Worm (Caenorhabditis elegans) whole organism, young adult: ENCODE data around the gene unc-78.

ENCODE experiments used
- B0019.2 ChIP-seq: fragments of 200-800 bp; sonication (Bioruptor generic); conservative IDR thresholded peaks from 2 replicates; pipeline ENCODE4 v1.3.6; 2022; ENCODE audit warnings: missing genetic modification reagents, missing genetic modification characterization, missing compliant biosample characterization
- F55B11.4 ChIP-seq: sonication (generic microtip); optimal IDR thresholded peaks from 2 replicates; lab custom pipeline; 2016; ENCODE audit warnings: missing compliant biosample characterization, missing genetic modification characterization, borderline replicate concordance; ENCODE audit not compliant: insufficient read depth
- K11D2.4 ChIP-seq: fragments of 200-800 bp; sonication (Bioruptor generic); IDR thresholded peaks from 2 replicates; pipeline ENCODE4 v1.3.6; 2022; ENCODE audit warnings: missing genetic modification reagents, missing genetic modification characterization, missing compliant biosample characterization
- T07F8.4 ChIP-seq: sonication (generic microtip); optimal IDR thresholded peaks from 2 replicates; lab custom pipeline; 2016; ENCODE audit warnings: mild to moderate bottlenecking, missing genetic modification characterization, moderate library complexity, missing compliant biosample characterization
- T26A5.8 ChIP-seq: sonication (generic microtip); optimal IDR thresholded peaks from 2 replicates; lab custom pipeline; 2016; ENCODE audit warnings: missing genetic modification characterization, missing compliant biosample characterization
- Y53G8AR.9 ChIP-seq: fragments of 200-800 bp; sonication (Bioruptor generic); conservative IDR thresholded peaks from 2 replicates; pipeline ENCODE4 v1.3.6; 2022; ENCODE audit warnings: missing genetic modification reagents, missing genetic modification characterization, missing compliant biosample characterization
- ZK185.1 ChIP-seq: sonication (generic microtip); optimal IDR thresholded peaks from 2 replicates; lab custom pipeline; 2016; ENCODE audit warnings: mild to moderate bottlenecking, missing genetic modification characterization, missing compliant biosample characterization; ENCODE audit not compliant: poor library complexity, severe bottlenecking
- atf-7 ChIP-seq: sonication (generic microtip); optimal IDR thresholded peaks from 2 replicates; lab custom pipeline; 2017; ENCODE audit warnings: mild to moderate bottlenecking, missing genetic modification characterization, missing compliant biosample characterization
- athp-1 ChIP-seq: sonication (generic microtip); optimal IDR thresholded peaks from 2 replicates; lab custom pipeline; 2017; ENCODE audit warnings: mild to moderate bottlenecking, missing genetic modification characterization, missing compliant biosample characterization
- bed-1 ChIP-seq: fragments of 200-800 bp; sonication (Bioruptor generic); IDR thresholded peaks from 2 replicates; pipeline ENCODE4 v1.3.6; 2022; ENCODE audit warnings: missing genetic modification reagents, missing genetic modification characterization, missing compliant biosample characterization
- ceh-27 ChIP-seq: fragments of 200-800 bp; sonication (Bioruptor generic); optimal IDR thresholded peaks from 2 replicates; lab custom pipeline; 2018; ENCODE audit warnings: mild to moderate bottlenecking, missing genetic modification characterization, moderate library complexity, missing compliant biosample characterization
- ceh-40 ChIP-seq: fragments of 200-800 bp; sonication (Bioruptor generic); IDR thresholded peaks from 2 replicates; pipeline ENCODE4 v1.3.6; 2022; ENCODE audit warnings: missing genetic modification characterization, missing compliant biosample characterization
- ceh-58 ChIP-seq: fragments of 200-800 bp; sonication (Bioruptor generic); IDR thresholded peaks from 2 replicates; pipeline ENCODE4 v1.3.6; 2022; ENCODE audit warnings: missing genetic modification characterization, missing compliant biosample characterization
- egl-44 ChIP-seq: fragments of 200-800 bp; sonication (Bioruptor generic); IDR thresholded peaks from 2 replicates; pipeline ENCODE4 v1.3.6; 2022; ENCODE audit warnings: missing genetic modification reagents, missing genetic modification characterization, missing compliant biosample characterization
- ets-4 ChIP-seq: fragments of 200-800 bp; sonication (Bioruptor generic); optimal IDR thresholded peaks from 2 replicates; lab custom pipeline; 2018; ENCODE audit warnings: mild to moderate bottlenecking, missing genetic modification characterization, missing compliant biosample characterization
- nfyb-1 ChIP-seq: fragments of 200-800 bp; sonication (Bioruptor generic); IDR thresholded peaks from 2 replicates; pipeline ENCODE4 v1.3.6; 2022; ENCODE audit warnings: missing genetic modification reagents, missing genetic modification characterization, missing compliant biosample characterization
- nhr-179 ChIP-seq: sonication (generic microtip); optimal IDR thresholded peaks from 2 replicates; lab custom pipeline; 2016; ENCODE audit warnings: mild to moderate bottlenecking, missing genetic modification characterization, missing compliant biosample characterization
- nhr-27 ChIP-seq: fragments of 200-800 bp; sonication (Bioruptor generic); optimal IDR thresholded peaks from 2 replicates; lab custom pipeline; 2018; ENCODE audit warnings: mild to moderate bottlenecking, missing genetic modification characterization, moderate library complexity, missing compliant biosample characterization
- nhr-80 ChIP-seq: sonication (generic microtip); optimal IDR thresholded peaks from 2 replicates; lab custom pipeline; 2016; ENCODE audit warnings: missing genetic modification characterization, missing compliant biosample characterization
- rec-8 ChIP-seq, 2 experiments: sonication (generic microtip); optimal IDR thresholded peaks; 2 replicates each; lab custom pipeline; 2016; ENCODE audit warnings: mild to moderate bottlenecking in 2 of 2, missing genetic modification characterization in 2 of 2, missing genetic modification reagents in 2 of 2, missing genotype in 2 of 2, missing biosample characterization in 1 of 2, missing compliant biosample characterization in 1 of 2, moderate library complexity in 1 of 2
- unc-62 ChIP-seq: fragments of 150-350 bp; optimal IDR thresholded peaks from 2 replicates; lab custom pipeline; 2014; ENCODE audit warnings: missing biosample characterization, missing genetic modification reagents, missing genetic modification characterization
- ztf-25 ChIP-seq: fragments of 200-800 bp; sonication (Bioruptor generic); IDR thresholded peaks from 2 replicates; pipeline ENCODE4 v1.3.6; 2022; ENCODE audit warnings: missing genetic modification reagents, missing genetic modification characterization, missing compliant biosample characterization
- ztf-28 ChIP-seq: fragments of 200-800 bp; sonication (Bioruptor generic); IDR thresholded peaks from 2 replicates; pipeline ENCODE4 v1.3.6; 2022; ENCODE audit warnings: missing genetic modification reagents, missing genetic modification characterization, missing compliant biosample characterization
- ztf-6 ChIP-seq: fragments of 200-800 bp; sonication (Bioruptor generic); IDR thresholded peaks from 2 replicates; pipeline ENCODE4 v1.3.6; 2022; ENCODE audit warnings: missing genetic modification reagents, missing genetic modification characterization, missing compliant biosample characterization

unc-78 gene

ce11 chrX:3371264-3371663 lies 40.2 kb downstream of the unc-78 start (continued):
- TF ChIP-seq ZK185.1 (peak; percentile 83), nhr-27 (tag; lab: Kevin White, UChicago) (peak; percentile 48)

DNA sequence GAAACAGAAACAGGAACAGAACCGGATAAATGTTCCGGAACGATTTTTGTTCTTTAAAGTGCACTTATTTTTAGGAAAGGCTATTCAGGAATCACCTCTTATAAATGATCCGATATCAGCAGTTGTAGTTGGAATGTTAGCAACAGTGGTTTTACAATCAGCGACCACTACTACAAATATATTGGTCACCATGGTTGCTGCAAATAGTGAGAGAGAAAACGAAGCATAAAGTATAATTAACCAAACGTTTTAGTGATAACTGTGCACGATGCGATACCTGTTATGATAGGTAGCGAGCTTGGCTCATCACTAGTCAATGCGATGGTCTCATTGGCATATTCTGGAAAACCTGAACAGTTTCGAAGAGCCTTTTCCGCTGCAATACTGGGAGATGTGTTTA lies 42.0 kb downstream of the unc-78 start:
- TF ChIP-seq egl-44 (GFP tag; lab: Robert Waterston, UW), result no peak
- no peak for TF ChIP-seq K11D2.4 (GFP tag; lab: Robert Waterston, UW)
- no peak for TF ChIP-seq T07F8.4
- TF ChIP-seq, all 124 proteins: peak for 0

DNA sequence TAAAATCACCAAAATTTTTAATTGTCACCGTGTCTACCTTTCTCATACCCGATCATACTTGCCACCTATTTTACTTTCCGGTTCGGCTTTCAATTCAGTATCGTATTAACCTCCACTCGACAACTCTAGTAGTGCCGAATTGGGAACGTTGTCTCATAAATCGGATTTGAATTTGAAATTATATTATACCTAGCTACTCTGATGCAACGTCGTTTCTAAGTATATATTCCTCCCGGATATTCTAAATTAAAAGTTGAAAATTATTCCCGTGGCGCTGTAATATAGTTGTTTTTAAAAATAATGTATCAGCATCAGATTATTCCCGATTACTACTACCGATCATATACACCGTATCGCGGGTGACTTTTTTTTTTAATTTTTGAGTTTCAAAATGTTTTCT lies 42.8 kb downstream of the unc-78 start, which contains the start of gene ZK563.2:
Gene ZK563.2 (plus strand): TSS at position 301 of the 400 bp plus-strand sequence.
- no peak for TF ChIP-seq ceh-58 (GFP tag; lab: Robert Waterston, UW)
- TF ChIP-seq nfyb-1, result no peak
- no peak for TF ChIP-seq bed-1
- no peak for TF ChIP-seq ceh-27
- no peak for TF ChIP-seq ets-4 (GFP tag; lab: Kevin White, UChicago)
- no peak for TF ChIP-seq atf-7
- TF ChIP-seq rec-8 (tag; optimal IDR thresholded peaks at IDR 0.05; lab: Kevin White, UChicago), result no peak
- TF ChIP-seq nhr-179 (tag; lab: Kevin White, UChicago), result no peak
- no peak for TF ChIP-seq T26A5.8 (tag; lab: Kevin White, UChicago)
- TF ChIP-seq, all 124 proteins: peak for 0

- no peak for TF ChIP-seq ceh-58 (GFP tag; lab: Robert Waterston, UW)
- TF ChIP-seq ztf-28, result no peak
- 0 out of 2 replicates have a peak, but pooled peaks have one; percentile 40 for TF ChIP-seq bed-1
Measured at ce11 chrX:3366782-3367181, 44.6 kb downstream of the unc-78 start.

DNA sequence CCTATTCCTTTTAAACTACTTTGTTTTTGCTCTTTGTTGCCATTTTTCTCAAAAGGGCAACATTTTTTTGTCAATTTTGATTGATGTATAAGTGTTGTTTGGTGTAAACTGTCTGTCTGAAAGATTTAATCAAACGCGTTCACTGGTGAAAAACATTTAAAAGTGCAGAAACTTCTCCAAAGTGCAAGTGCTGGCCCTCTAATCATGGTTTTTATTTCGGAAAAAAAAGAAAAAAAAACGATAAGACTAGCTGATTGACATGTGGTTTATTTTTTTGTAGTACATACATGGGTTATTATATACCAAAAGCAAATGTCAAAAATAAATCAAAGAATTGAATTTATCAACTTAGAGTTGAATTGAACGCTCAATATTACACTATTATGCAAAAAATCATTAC lies 49.0 kb downstream of the unc-78 start, which contains the start of gene dhs-26:
Gene dhs-26 (minus strand): TSS at position 116 of the 400 bp plus-strand sequence.
- no peak for TF ChIP-seq ztf-25 (GFP tag; lab: Robert Waterston, UW)
- no peak for TF ChIP-seq Y53G8AR.9 (GFP tag; lab: Robert Waterston, UW)
- TF ChIP-seq nhr-80, result peak; percentile 82
- TF ChIP-seq unc-62 (GFP tag; lab: Kevin White, UChicago), result peak; percentile 21
- no peak for TF ChIP-seq B0019.2 (GFP tag; lab: Robert Waterston, UW)
- no peak for TF ChIP-seq ceh-40 (GFP tag; lab: Robert Waterston, UW)
- no peak for TF ChIP-seq athp-1
- TF ChIP-seq ztf-6, result no peak
- no peak for TF ChIP-seq F55B11.4 (tag; lab: Kevin White, UChicago)
- TF ChIP-seq, all 124 proteins: peak for 2
